Worm (Caenorhabditis elegans): ENCODE results near the gene grwd-1.

grwd-1 gene

ce11 chrIII:5181641-5182040, 28.4 kb downstream of the grwd-1 start:
- TF ChIP-seq nfya-1 (tag; optimal IDR thresholded peaks at IDR 0.05; ENCODE audit: insufficient read depth), result peak; percentile 30
- TF ChIP-seq nhr-25 (tag; optimal IDR thresholded peaks at IDR 0.05), result no peak

DNA sequence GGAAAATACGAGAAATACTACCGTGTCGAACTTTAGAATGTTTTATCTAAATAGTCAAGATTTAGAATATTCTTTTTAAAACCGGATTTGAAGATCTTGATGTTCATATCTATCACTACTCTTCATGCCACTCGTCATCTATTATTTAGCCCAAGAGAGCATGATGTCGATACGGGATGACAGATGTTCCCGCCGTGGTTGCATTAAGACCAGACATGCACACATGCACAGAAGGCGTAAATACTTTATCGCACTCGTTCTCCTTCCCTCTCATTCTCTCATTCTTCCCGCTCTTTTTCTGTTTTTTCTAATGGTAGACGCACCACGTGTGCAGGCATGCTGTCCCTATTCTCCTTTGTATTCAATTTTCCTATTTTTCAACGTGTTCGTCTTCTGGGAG, 30.1 kb downstream of the grwd-1 start:
- no peak for TF ChIP-seq lin-15B (tag; optimal IDR thresholded peaks at IDR 0.05)
- peak; percentile 43 for TF ChIP-seq lin-39 (tag; optimal IDR thresholded peaks at IDR 0.05)

ce11 chrIII:5185620-5186019, 32.4 kb downstream of the grwd-1 start, which contains the start of gene pup-2:
Gene pup-2, plus strand, starts transcription at chrIII:5185920.
- TF ChIP-seq tbx-2 (tag; optimal IDR thresholded peaks at IDR 0.05), result no peak
- TF ChIP-seq nfya-1 (tag; optimal IDR thresholded peaks at IDR 0.05; ENCODE audit: insufficient read depth), result no peak

ce11 chrIII:5188426-5188825, 35.2 kb downstream of the grwd-1 start, which contains the start of gene K10D2.8:
Gene K10D2.8, plus strand, starts transcription at chrIII:5188726.
- TF ChIP-seq ztf-4 (tag; optimal IDR thresholded peaks at IDR 0.05) (no peak), elt-3 (tag; optimal IDR thresholded peaks at IDR 0.05) (no peak), nhr-237 (tag; optimal IDR thresholded peaks at IDR 0.05) (no peak), pha-4 (tag; optimal IDR thresholded peaks at IDR 0.05) (no peak), elt-1 (tag; optimal IDR thresholded peaks at IDR 0.05) (no peak), skn-1 (tag; optimal IDR thresholded peaks at IDR 0.05) (no peak), ztf-11 (tag; optimal IDR thresholded peaks at IDR 0.05) (no peak), unc-62 (GFP tag; optimal IDR thresholded peaks at IDR 0.05) (no peak)

ce11 chrIII:5190179-5190578, 36.9 kb downstream of the grwd-1 start:
- TF ChIP-seq pha-4 (tag; optimal IDR thresholded peaks at IDR 0.05) (peak; percentile 43), fkh-10 (GFP tag; optimal IDR thresholded peaks at IDR 0.05) (no peak), nhr-43 (tag; optimal IDR thresholded peaks at IDR 0.05; ENCODE audit: poor library complexity, severe bottlenecking) (peak; percentile 41), lin-15B (tag; optimal IDR thresholded peaks at IDR 0.05) (no peak), nfya-1 (tag; optimal IDR thresholded peaks at IDR 0.05; ENCODE audit: insufficient read depth) (peak; percentile 24), ztf-11 (tag; optimal IDR thresholded peaks at IDR 0.05) (no peak), nhr-23 (tag; optimal IDR thresholded peaks at IDR 0.05) (peak; percentile 44)

- TF ChIP-seq fos-1 (tag; optimal IDR thresholded peaks at IDR 0.05) (no peak), snpc-4 (tag; optimal IDR thresholded peaks at IDR 0.05) (peak; percentile 31), nfya-1 (tag; optimal IDR thresholded peaks at IDR 0.05; ENCODE audit: insufficient read depth) (peak; percentile 0), elt-3 (tag; optimal IDR thresholded peaks at IDR 0.05) (no peak), ztf-11 (tag; optimal IDR thresholded peaks at IDR 0.05) (no peak), nhr-23 (tag; optimal IDR thresholded peaks at IDR 0.05) (peak; percentile 52), fkh-2 (tag; optimal IDR thresholded peaks at IDR 0.05) (no peak), aly-2 (tag; optimal IDR thresholded peaks at IDR 0.05) (no peak), lin-39 (tag; optimal IDR thresholded peaks at IDR 0.05) (no peak), pha-4 (tag; optimal IDR thresholded peaks at IDR 0.05) (peak; percentile 66), mml-1 (tag; optimal IDR thresholded peaks at IDR 0.05) (no peak), hmg-11 (tag; optimal IDR thresholded peaks at IDR 0.05) (peak; percentile 3), lin-15B (tag; optimal IDR thresholded peaks at IDR 0.05) (peak; percentile 83), unc-62 (GFP tag; optimal IDR thresholded peaks at IDR 0.05) (no peak), jun-1 (tag; optimal IDR thresholded peaks at IDR 0.05) (no peak), elt-2 (tag; optimal IDR thresholded peaks at IDR 0.05) (peak; percentile 9)
Measured at ce11 chrIII:5190671-5191174, 37.5 kb downstream of the grwd-1 start, which contains the start of gene hira-1. Gene hira-1, plus strand, starts transcription at chrIII:5191124.

DNA sequence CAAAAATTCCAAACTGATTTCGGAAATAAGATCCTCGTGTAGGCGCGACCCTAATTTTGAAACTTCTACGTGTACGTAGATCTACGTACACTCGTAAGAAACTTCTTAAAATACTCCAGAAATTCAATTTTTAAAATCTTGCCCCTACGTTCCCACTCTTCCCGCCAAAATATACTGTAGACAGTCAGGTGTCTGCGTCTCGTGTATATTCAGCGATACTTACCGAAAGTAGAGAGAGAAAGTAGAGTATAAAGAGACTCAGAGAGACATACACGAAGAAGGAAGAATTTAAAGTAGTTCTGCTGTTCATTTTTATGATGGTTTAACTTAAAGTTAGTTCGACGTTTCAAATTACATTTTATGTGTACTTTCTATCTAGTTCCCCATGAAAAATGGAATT, 40.0 kb downstream of the grwd-1 start:
- TF ChIP-seq pha-4 (tag; optimal IDR thresholded peaks at IDR 0.05) (peak; percentile 3), lin-15B (tag; optimal IDR thresholded peaks at IDR 0.05) (no peak), fos-1 (tag; optimal IDR thresholded peaks at IDR 0.05) (no peak)

- TF ChIP-seq nhr-76 (tag; optimal IDR thresholded peaks at IDR 0.05), result no peak
- TF ChIP-seq fkh-10 (GFP tag; optimal IDR thresholded peaks at IDR 0.05), result no peak
- TF ChIP-seq egl-5 (tag; optimal IDR thresholded peaks at IDR 0.05), result no peak
- no peak for TF ChIP-seq ZK546.5 (tag; optimal IDR thresholded peaks at IDR 0.05)
- TF ChIP-seq R02D3.7 (tag; optimal IDR thresholded peaks at IDR 0.05), result no peak
- TF ChIP-seq nhr-11 (tag; optimal IDR thresholded peaks at IDR 0.05), result no peak
- peak; percentile 12 for TF ChIP-seq ceh-28 (tag; optimal IDR thresholded peaks at IDR 0.05)
- no peak for TF ChIP-seq skn-1 (tag; optimal IDR thresholded peaks at IDR 0.05)
Measured at ce11 chrIII:5195690-5196089, 42.4 kb downstream of the grwd-1 start, which contains the start of gene moc-6. Gene moc-6, plus strand, starts transcription at chrIII:5195990.
